Worm (Caenorhabditis elegans) whole organism, L2 larva: Measurements from ENCODE around the gene T11F9.1.

Experiments used
- C34F6.9 ChIP-seq: fragments of 150-350 bp; optimal IDR thresholded peaks from 2 replicates; lab custom pipeline; 2014; ENCODE audit warnings: missing biosample characterization, missing genetic modification characterization
- F13H6.1 ChIP-seq: sonication (generic microtip); optimal IDR thresholded peaks from 2 replicates; lab custom pipeline; 2016; ENCODE audit warnings: missing genetic modification characterization, missing compliant biosample characterization
- R02D3.7 ChIP-seq: fragments of 150-350 bp; optimal IDR thresholded peaks from 2 replicates; lab custom pipeline; 2014; ENCODE audit warnings: missing biosample characterization, missing genetic modification characterization
- Y55F3AM.14 ChIP-seq: fragments of 200-800 bp; sonication (Bioruptor generic); optimal IDR thresholded peaks from 2 replicates; lab custom pipeline; 2018; ENCODE audit warnings: mild to moderate bottlenecking, missing genetic modification characterization, missing compliant biosample characterization
- ZK546.5 ChIP-seq: sonication (generic microtip); optimal IDR thresholded peaks from 2 replicates; lab custom pipeline; 2017; ENCODE audit warnings: missing biosample characterization, missing genetic modification characterization
- ama-1 ChIP-seq: fragments of 150-350 bp; optimal IDR thresholded peaks from 2 replicates; lab custom pipeline; 2018; ENCODE audit warnings: inconsistent platforms
- blmp-1 ChIP-seq: sonication (generic microtip); optimal IDR thresholded peaks from 2 replicates; lab custom pipeline; 2017; ENCODE audit warnings: missing genetic modification characterization, mild to moderate bottlenecking, missing compliant biosample characterization, antibody characterized with exemption, moderate library complexity; ENCODE audit not compliant: insufficient read depth
- ceh-16 ChIP-seq: fragments of 150-350 bp; optimal IDR thresholded peaks from 2 replicates; lab custom pipeline; 2014; ENCODE audit warnings: missing biosample characterization, missing genetic modification characterization
- ceh-82 ChIP-seq: fragments of 150-350 bp; optimal IDR thresholded peaks from 2 replicates; lab custom pipeline; 2014; ENCODE audit warnings: missing biosample characterization, missing genetic modification characterization
- crh-2 ChIP-seq: sonication (generic microtip); optimal IDR thresholded peaks from 2 replicates; lab custom pipeline; 2017; ENCODE audit warnings: missing biosample characterization, missing genetic modification characterization
- egl-27 ChIP-seq: sonication (generic microtip); optimal IDR thresholded peaks from 3 replicates; lab custom pipeline; 2017; ENCODE audit warnings: missing biosample characterization, missing genetic modification reagents, missing genetic modification characterization
- elt-3 ChIP-seq: sonication (generic microtip); optimal IDR thresholded peaks from 2 replicates; lab custom pipeline; 2017; ENCODE audit warnings: missing biosample characterization, missing genetic modification characterization
- fos-1 ChIP-seq: fragments of 150-350 bp; optimal IDR thresholded peaks from 2 replicates; lab custom pipeline; 2014; ENCODE audit warnings: missing biosample characterization, missing genetic modification characterization
- gmeb-1 ChIP-seq: fragments of 150-350 bp; optimal IDR thresholded peaks from 2 replicates; lab custom pipeline; 2014; ENCODE audit warnings: missing biosample characterization, missing genetic modification characterization
- lin-11 ChIP-seq: fragments of 150-350 bp; sonication (generic microtip); optimal IDR thresholded peaks from 2 replicates; lab custom pipeline; 2014; ENCODE audit warnings: missing biosample characterization, missing genetic modification characterization, inconsistent platforms, mixed read lengths
- lin-13 ChIP-seq: fragments of 150-350 bp; optimal IDR thresholded peaks from 2 replicates; lab custom pipeline; 2014; ENCODE audit warnings: missing biosample characterization, missing genetic modification reagents, missing genetic modification characterization
- lin-39 ChIP-seq: fragments of 150-350 bp; optimal IDR thresholded peaks from 2 replicates; lab custom pipeline; 2014; ENCODE audit warnings: missing biosample characterization, missing genetic modification reagents, missing genetic modification characterization
- lsy-2 ChIP-seq, 2 experiments: fragments of 150-350 bp in 1 of 2; sonication (generic microtip) in 1 of 2; optimal IDR thresholded peaks; 2 replicates each; lab custom pipeline; 2014 to 2017; ENCODE audit warnings: missing biosample characterization in 2 of 2, missing genetic modification characterization in 2 of 2
- mab-5 ChIP-seq: fragments of 150-350 bp; optimal IDR thresholded peaks from 2 replicates; lab custom pipeline; 2014; ENCODE audit warnings: missing biosample characterization, missing genetic modification characterization
- mdl-1 ChIP-seq, 2 experiments: fragments of 150-350 bp in 1 of 2; sonication (generic microtip) in 1 of 2; optimal IDR thresholded peaks; 2 replicates each; lab custom pipeline; 2017; ENCODE audit warnings: missing biosample characterization in 2 of 2, missing genetic modification characterization in 2 of 2
- nhr-12 ChIP-seq: fragments of 150-350 bp; optimal IDR thresholded peaks from 2 replicates; lab custom pipeline; 2014; ENCODE audit warnings: missing biosample characterization, missing genetic modification characterization
- nhr-23 ChIP-seq: fragments of 150-350 bp; optimal IDR thresholded peaks from 2 replicates; lab custom pipeline; 2014; ENCODE audit warnings: missing biosample characterization, missing genetic modification reagents, missing genetic modification characterization
- nhr-237 ChIP-seq: fragments of 150-350 bp; optimal IDR thresholded peaks from 2 replicates; lab custom pipeline; 2014; ENCODE audit warnings: missing biosample characterization, missing genetic modification characterization
- nhr-6 ChIP-seq: fragments of 150-350 bp; optimal IDR thresholded peaks from 2 replicates; lab custom pipeline; 2014; ENCODE audit warnings: missing biosample characterization, missing genetic modification characterization
- nhr-77 ChIP-seq: fragments of 150-350 bp; optimal IDR thresholded peaks from 2 replicates; lab custom pipeline; 2014; ENCODE audit warnings: missing biosample characterization, missing genetic modification characterization
- peb-1 ChIP-seq: fragments of 150-350 bp; optimal IDR thresholded peaks from 2 replicates; lab custom pipeline; 2014; ENCODE audit warnings: missing biosample characterization, missing genetic modification characterization
- sem-4 ChIP-seq: fragments of 150-350 bp; optimal IDR thresholded peaks from 2 replicates; lab custom pipeline; 2014; ENCODE audit warnings: missing biosample characterization, missing genetic modification reagents, missing genetic modification characterization
- skn-1 ChIP-seq: sonication (generic microtip); optimal IDR thresholded peaks from 2 replicates; lab custom pipeline; 2017; ENCODE audit warnings: missing biosample characterization, missing genetic modification characterization
- sma-3 ChIP-seq: sonication (generic microtip); optimal IDR thresholded peaks from 2 replicates; lab custom pipeline; 2016; ENCODE audit warnings: missing genetic modification reagents, missing genetic modification characterization, missing compliant biosample characterization
- sma-9 ChIP-seq, 2 experiments: fragments of 150-350 bp in 1 of 2; sonication (generic microtip) in 1 of 2; optimal IDR thresholded peaks; 2 replicates each; lab custom pipeline; 2014 to 2016; ENCODE audit warnings: missing genetic modification characterization in 2 of 2, mild to moderate bottlenecking in 1 of 2, missing biosample characterization in 1 of 2, missing compliant biosample characterization in 1 of 2, missing genetic modification reagents in 1 of 2, moderate library complexity in 1 of 2
- unc-39 ChIP-seq: fragments of 150-350 bp; optimal IDR thresholded peaks from 2 replicates; lab custom pipeline; 2014; ENCODE audit warnings: missing biosample characterization, missing genetic modification characterization
- unc-55 ChIP-seq: fragments of 150-350 bp; sonication (generic microtip); optimal IDR thresholded peaks from 3 replicates; lab custom pipeline; 2014; ENCODE audit warnings: missing biosample characterization, missing genetic modification reagents, missing genetic modification characterization
- unc-62 ChIP-seq: fragments of 150-350 bp; optimal IDR thresholded peaks from 2 replicates; lab custom pipeline; 2014; ENCODE audit warnings: missing biosample characterization, missing genetic modification reagents, missing genetic modification characterization
- zag-1 ChIP-seq: fragments of 150-350 bp; optimal IDR thresholded peaks from 2 replicates; lab custom pipeline; 2014; ENCODE audit warnings: missing biosample characterization, missing genetic modification characterization
- ztf-1 ChIP-seq: fragments of 200-800 bp; sonication (Bioruptor generic); conservative IDR thresholded peaks from 2 replicates; pipeline ENCODE4 v1.3.6; 2022; ENCODE audit warnings: missing genetic modification characterization, missing compliant biosample characterization
- ztf-11 ChIP-seq: sonication (generic microtip); optimal IDR thresholded peaks from 2 replicates; lab custom pipeline; 2017; ENCODE audit warnings: missing biosample characterization, missing genetic modification characterization
- ztf-4 ChIP-seq: fragments of 150-350 bp; optimal IDR thresholded peaks from 2 replicates; lab custom pipeline; 2014; ENCODE audit warnings: missing biosample characterization, missing genetic modification characterization

The T11F9.1 gene

DNA sequence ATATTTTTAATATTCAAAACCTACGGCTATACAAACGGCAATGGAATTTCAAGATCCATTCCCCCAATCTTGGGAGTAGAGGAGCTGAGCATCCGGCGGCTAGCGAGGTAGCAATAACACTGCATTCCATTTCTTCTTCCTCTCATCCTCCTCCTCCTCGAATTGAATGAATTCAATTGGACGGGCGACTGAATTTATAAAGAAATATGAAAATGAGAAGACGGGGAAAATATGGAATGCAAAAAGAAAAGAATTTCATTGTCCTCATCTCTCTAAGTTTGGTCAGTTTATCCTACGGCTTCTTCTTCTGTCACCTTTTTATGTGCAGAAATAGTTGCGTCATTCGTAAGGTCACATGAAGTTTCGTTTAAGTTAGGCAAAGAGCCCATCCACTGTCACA, 22.9 kb upstream of the T11F9.1 start:
- no peak for TF ChIP-seq egl-27 (tag; lab: Kevin White, UChicago)
- no peak for TF ChIP-seq lin-11
- no peak for TF ChIP-seq blmp-1
- no peak for TF ChIP-seq mdl-1 (tag; optimal IDR thresholded peaks at IDR 0.05; lab: Kevin White, UChicago)
- no peak for TF ChIP-seq C34F6.9 (tag; lab: Kevin White, UChicago)
- TF ChIP-seq ama-1, result no peak

- TF ChIP-seq ztf-1 (GFP tag; lab: Robert Waterston, UW), result no peak
- no peak for TF ChIP-seq ztf-11 (tag; lab: Kevin White, UChicago)
These were observed 20.9 kb upstream of the T11F9.1 start, which contains the start of gene dmsr-1 for ce11 chrV:11438464-11438863. Gene dmsr-1 (plus strand): TSS chrV:11438764.

ce11 chrV:11439202-11439601, 20.2 kb upstream of the T11F9.1 start:
- TF ChIP-seq unc-39, result no peak
- TF ChIP-seq crh-2, result no peak
- TF ChIP-seq gmeb-1 (tag; lab: Kevin White, UChicago), result no peak
- no peak for TF ChIP-seq F13H6.1 (tag; lab: Kevin White, UChicago)
- no peak for TF ChIP-seq nhr-77
- TF ChIP-seq unc-62 (GFP tag; lab: Kevin White, UChicago), result no peak
- TF ChIP-seq fos-1 (tag; lab: Kevin White, UChicago), result no peak
- no peak for TF ChIP-seq ama-1
- no peak for TF ChIP-seq lin-13 (GFP tag; lab: Kevin White, UChicago)
- TF ChIP-seq ztf-11 (tag; lab: Kevin White, UChicago), result no peak
- TF ChIP-seq ztf-4, result no peak
- no peak for TF ChIP-seq elt-3 (tag; lab: Kevin White, UChicago)
- TF ChIP-seq lsy-2 (tag; optimal IDR thresholded peaks at IDR 0.05; lab: Kevin White, UChicago), result no peak
- no peak for TF ChIP-seq sma-3 (GFP tag; lab: Kevin White, UChicago)
- no peak for TF ChIP-seq skn-1 (tag; lab: Kevin White, UChicago)
- TF ChIP-seq nhr-12 (tag; lab: Kevin White, UChicago), result no peak
- no peak for TF ChIP-seq lin-11
- no peak for TF ChIP-seq ceh-82 (tag; lab: Kevin White, UChicago)
- no peak for TF ChIP-seq blmp-1
- no peak for TF ChIP-seq lin-39
- TF ChIP-seq, all 48 proteins: peak for 0

- TF ChIP-seq mab-5 (tag; lab: Kevin White, UChicago) (peak; percentile 2), ZK546.5 (tag; lab: Kevin White, UChicago) (no peak), sma-9 (GFP tag; optimal IDR thresholded peaks at IDR 0.05; lab: Kevin White, UChicago) (peak; percentile 7), sma-9 (tag; optimal IDR thresholded peaks at IDR 0.05; lab: Kevin White, UChicago) (no peak)
- TF ChIP-seq, all 48 proteins: peak for 2
These were observed 15.9 kb upstream of the T11F9.1 start, which contains the start of gene F57B7.2 for ce11 chrV:11443503-11443902. Gene F57B7.2 (minus strand): TSS chrV:11443603.

- TF ChIP-seq C34F6.9 (tag; lab: Kevin White, UChicago) (peak; percentile 43), ceh-82 (tag; lab: Kevin White, UChicago) (no peak), R02D3.7 (tag; lab: Kevin White, UChicago) (no peak), gmeb-1 (tag; lab: Kevin White, UChicago) (no peak), unc-55 (GFP tag; lab: Kevin White, UChicago) (peak; percentile 61), F13H6.1 (tag; lab: Kevin White, UChicago) (peak; percentile 75), sma-9 (GFP tag; optimal IDR thresholded peaks at IDR 0.05; lab: Kevin White, UChicago) (peak; percentile 14), sma-9 (tag; optimal IDR thresholded peaks at IDR 0.05; lab: Kevin White, UChicago) (no peak), zag-1 (peak; percentile 58), lin-13 (GFP tag; lab: Kevin White, UChicago) (peak; percentile 22), lsy-2 (tag; optimal IDR thresholded peaks at IDR 0.05; lab: Kevin White, UChicago) (peak in 1 of 2 experiments; percentile 5), nhr-23 (tag; lab: Kevin White, UChicago) (no peak), mdl-1 (tag; optimal IDR thresholded peaks at IDR 0.05; lab: Kevin White, UChicago) (peak in 1 of 2 experiments; percentile 29), nhr-6 (tag; lab: Kevin White, UChicago) (no peak), ceh-16 (tag; lab: Kevin White, UChicago) (no peak), Y55F3AM.14 (no peak), nhr-237 (tag; lab: Kevin White, UChicago) (no peak), sem-4 (tag; lab: Kevin White, UChicago) (peak; percentile 23), peb-1 (tag; lab: Kevin White, UChicago) (no peak), ztf-1 (GFP tag; lab: Robert Waterston, UW) (no peak), fos-1 (tag; lab: Kevin White, UChicago) (no peak), mab-5 (tag; lab: Kevin White, UChicago) (peak; percentile 14)
These were observed 14.0 kb upstream of the T11F9.1 start for ce11 chrV:11445375-11445774.
